Fruit fly (Drosophila melanogaster) whole organism, embryonic: ENCODE data around the gene Eip63E.

ENCODE experiments used
- Atf6 ChIP-seq: fragments of 200-800 bp; sonication (Bioruptor generic); IDR thresholded peaks from 2 replicates; pipeline ENCODE4 v1.3.6; 2022; ENCODE audit warnings: missing biosample characterization, missing genetic modification characterization
- Bteb2 ChIP-seq: fragments of 200-800 bp; sonication (Bioruptor generic); optimal IDR thresholded peaks from 2 replicates; lab custom pipeline; 2016; ENCODE audit warnings: missing biosample characterization, missing genetic modification characterization
- CG10209 ChIP-seq: fragments of 200-800 bp; sonication (Bioruptor generic); optimal IDR thresholded peaks from 3 replicates; lab custom pipeline; 2017; ENCODE audit warnings: missing biosample characterization, mild to moderate bottlenecking, missing genetic modification characterization, missing genetic modification reagents
- CG10543 ChIP-seq: fragments of 200-800 bp; sonication (Bioruptor generic); optimal IDR thresholded peaks from 3 replicates; lab custom pipeline; 2017; ENCODE audit warnings: missing biosample characterization, mild to moderate bottlenecking, missing genetic modification characterization, moderate library complexity
- CG12391 ChIP-seq: fragments of 200-800 bp; sonication (Bioruptor generic); optimal IDR thresholded peaks from 3 replicates; lab custom pipeline; 2018; ENCODE audit warnings: missing biosample characterization, mild to moderate bottlenecking, missing genetic modification characterization, moderate library complexity
- CG13296 ChIP-seq: fragments of 200-800 bp; sonication (Bioruptor generic); optimal IDR thresholded peaks from 3 replicates; lab custom pipeline; 2018; ENCODE audit warnings: missing biosample characterization, mild to moderate bottlenecking, missing genetic modification characterization
- CG13624 ChIP-seq: fragments of 200-800 bp; sonication (Bioruptor generic); optimal IDR thresholded peaks from 2 replicates; lab custom pipeline; 2016; ENCODE audit warnings: missing biosample characterization, missing genetic modification characterization
- CG17361 ChIP-seq: fragments of 200-800 bp; sonication (Bioruptor generic); IDR thresholded peaks from 3 replicates; pipeline ENCODE4 v1.3.6; 2022; ENCODE audit warnings: missing biosample characterization, missing genetic modification characterization
- CG17568 ChIP-seq: fragments of 200-800 bp; sonication (Bioruptor generic); optimal IDR thresholded peaks from 2 replicates; lab custom pipeline; 2018; ENCODE audit warnings: missing biosample characterization, mild to moderate bottlenecking, missing genetic modification characterization, moderate library complexity
- CG2120 ChIP-seq: fragments of 200-800 bp; sonication (Bioruptor generic); optimal IDR thresholded peaks from 3 replicates; lab custom pipeline; 2016; ENCODE audit warnings: missing biosample characterization, missing genetic modification characterization
- CG30403 ChIP-seq: fragments of 200-800 bp; sonication (Bioruptor generic); optimal IDR thresholded peaks from 3 replicates; lab custom pipeline; 2016; ENCODE audit warnings: missing biosample characterization, missing genetic modification characterization
- CG31365 ChIP-seq: fragments of 200-800 bp; sonication (Bioruptor generic); optimal IDR thresholded peaks from 2 replicates; lab custom pipeline; 2018; ENCODE audit warnings: missing biosample characterization, mild to moderate bottlenecking, missing genetic modification characterization
- CG31441 ChIP-seq: fragments of 200-800 bp; sonication (Bioruptor generic); IDR thresholded peaks from 2 replicates; pipeline ENCODE4 v1.3.6; 2022; ENCODE audit warnings: missing biosample characterization, missing genetic modification characterization
- CG3163 ChIP-seq: fragments of 200-800 bp; sonication (Bioruptor generic); optimal IDR thresholded peaks from 3 replicates; lab custom pipeline; 2016; ENCODE audit warnings: missing biosample characterization, missing genetic modification characterization
- CG32532 ChIP-seq: fragments of 200-800 bp; sonication (Bioruptor generic); IDR thresholded peaks from 2 replicates; pipeline ENCODE4 v1.3.6; 2022; ENCODE audit warnings: missing biosample characterization, missing genetic modification characterization
- CG6683 ChIP-seq: fragments of 200-800 bp; sonication (Bioruptor generic); optimal IDR thresholded peaks from 2 replicates; lab custom pipeline; 2017; ENCODE audit warnings: missing biosample characterization, mild to moderate bottlenecking, missing genetic modification characterization, missing genetic modification reagents
- CG7839 ChIP-seq: fragments of 200-800 bp; sonication (Bioruptor generic); optimal IDR thresholded peaks from 3 replicates; lab custom pipeline; 2018; ENCODE audit warnings: missing biosample characterization, mild to moderate bottlenecking, missing genetic modification characterization, moderate library complexity
- CG8765 ChIP-seq: fragments of 200-800 bp; sonication (Bioruptor generic); IDR thresholded peaks from 2 replicates; pipeline ENCODE4 v1.3.6; 2022; ENCODE audit warnings: missing biosample characterization, missing genetic modification characterization
- CG9437 ChIP-seq: fragments of 200-800 bp; sonication (Bioruptor generic); optimal IDR thresholded peaks from 2 replicates; lab custom pipeline; 2018; ENCODE audit warnings: missing biosample characterization, mild to moderate bottlenecking, missing genetic modification characterization
- CG9817 ChIP-seq: fragments of 200-800 bp; sonication (Bioruptor generic); optimal IDR thresholded peaks from 2 replicates; lab custom pipeline; 2018; ENCODE audit warnings: missing biosample characterization, mild to moderate bottlenecking, missing genetic modification characterization, moderate library complexity
- CTCF ChIP-seq: fragments of 200-800 bp; sonication (Bioruptor generic); optimal IDR thresholded peaks from 2 replicates; lab custom pipeline; 2017; ENCODE audit warnings: missing biosample characterization, mild to moderate bottlenecking, missing genetic modification characterization, moderate library complexity
- CkIIα-i1 ChIP-seq: fragments of 200-800 bp; sonication (Bioruptor generic); IDR thresholded peaks from 2 replicates; pipeline ENCODE4 v1.3.6; 2022; ENCODE audit warnings: missing biosample characterization, missing genetic modification characterization
- CoRest ChIP-seq: fragments of 200-800 bp; sonication (Bioruptor generic); optimal IDR thresholded peaks from 3 replicates; lab custom pipeline; 2018; ENCODE audit warnings: missing biosample characterization, mild to moderate bottlenecking, missing genetic modification characterization, moderate library complexity
- Dip2 ChIP-seq: fragments of 200-800 bp; sonication (Bioruptor generic); IDR thresholded peaks from 2 replicates; pipeline ENCODE4 v1.3.6; 2022; ENCODE audit warnings: missing biosample characterization, missing genetic modification characterization
- H15 ChIP-seq: fragments of 200-800 bp; sonication (Bioruptor generic); IDR thresholded peaks from 3 replicates; pipeline ENCODE4 v1.3.6; 2022; ENCODE audit warnings: missing biosample characterization, missing genetic modification characterization
- Hmr ChIP-seq: fragments of 200-800 bp; sonication (Bioruptor generic); optimal IDR thresholded peaks from 3 replicates; lab custom pipeline; 2017; ENCODE audit warnings: mild to moderate bottlenecking, missing biosample characterization, missing genetic modification reagents, missing genetic modification characterization
- Hr78 ChIP-seq, 2 experiments: fragments of 200-800 bp in 1 of 2; fragments of >200 bp in 1 of 2; sonication (Bioruptor generic) in 1 of 2; optimal IDR thresholded peaks; 2 replicates each; lab custom pipeline; 2017 to 2019; ENCODE audit warnings: missing biosample characterization in 2 of 2, missing genetic modification characterization in 2 of 2, mild to moderate bottlenecking in 1 of 2, moderate library complexity in 1 of 2
- Hsf ChIP-seq: fragments of 200-800 bp; sonication (Bioruptor generic); optimal IDR thresholded peaks from 3 replicates; lab custom pipeline; 2016; ENCODE audit warnings: missing biosample characterization, missing genetic modification characterization
- Meics ChIP-seq: fragments of 200-800 bp; sonication (Bioruptor generic); optimal IDR thresholded peaks from 2 replicates; lab custom pipeline; 2017; ENCODE audit warnings: missing biosample characterization, mild to moderate bottlenecking, missing genetic modification characterization
- NFAT ChIP-seq: fragments of 200-800 bp; sonication (Bioruptor generic); IDR thresholded peaks from 2 replicates; pipeline ENCODE4 v1.3.6; 2022; ENCODE audit warnings: missing biosample characterization, missing genetic modification characterization
- Nf-YA ChIP-seq: fragments of 200-800 bp; sonication (Bioruptor generic); IDR thresholded peaks from 2 replicates; pipeline ENCODE4 v1.3.6; 2022; ENCODE audit warnings: missing biosample characterization, missing genetic modification characterization
- NfI ChIP-seq: fragments of 200-800 bp; sonication (Bioruptor generic); optimal IDR thresholded peaks from 3 replicates; lab custom pipeline; 2018; ENCODE audit warnings: missing biosample characterization, mild to moderate bottlenecking, missing genetic modification characterization, moderate library complexity
- Oli ChIP-seq: fragments of 200-800 bp; sonication (Bioruptor generic); optimal IDR thresholded peaks from 2 replicates; lab custom pipeline; 2018; ENCODE audit warnings: missing biosample characterization, mild to moderate bottlenecking, missing genetic modification characterization, moderate library complexity
- YL-1 ChIP-seq: fragments of 200-800 bp; sonication (Bioruptor generic); optimal IDR thresholded peaks from 3 replicates; lab custom pipeline; 2017; ENCODE audit warnings: missing biosample characterization, mild to moderate bottlenecking, missing genetic modification characterization
- al ChIP-seq: fragments of 200-800 bp; sonication (Bioruptor generic); IDR thresholded peaks from 2 replicates; pipeline ENCODE4 v1.3.6; 2022; ENCODE audit warnings: missing biosample characterization, missing genetic modification characterization
- cwo ChIP-seq: fragments of 200-800 bp; sonication (Bioruptor generic); optimal IDR thresholded peaks from 3 replicates; lab custom pipeline; 2017; ENCODE audit warnings: missing biosample characterization, missing genetic modification characterization, mild to moderate bottlenecking, moderate library complexity, missing genetic modification reagents
- disco-r ChIP-seq: fragments of 200-800 bp; sonication (Bioruptor generic); optimal IDR thresholded peaks from 2 replicates; lab custom pipeline; 2016; ENCODE audit warnings: missing biosample characterization, missing genetic modification characterization
- esg ChIP-seq: fragments of 200-800 bp; sonication (Bioruptor generic); conservative IDR thresholded peaks from 2 replicates; pipeline ENCODE4 v1.3.6; 2022; ENCODE audit warnings: missing biosample characterization, missing genetic modification characterization
- fu2 ChIP-seq: fragments of 200-800 bp; sonication (Bioruptor generic); optimal IDR thresholded peaks from 2 replicates; lab custom pipeline; 2016; ENCODE audit warnings: missing biosample characterization, missing genetic modification characterization
- gem ChIP-seq: fragments of 200-800 bp; sonication (Bioruptor generic); optimal IDR thresholded peaks from 2 replicates; lab custom pipeline; 2019; ENCODE audit warnings: missing biosample characterization, mild to moderate bottlenecking, missing genetic modification characterization, moderate library complexity
- gfzf ChIP-seq: fragments of 200-800 bp; sonication (Bioruptor generic); optimal IDR thresholded peaks from 2 replicates; lab custom pipeline; 2016; ENCODE audit warnings: missing biosample characterization, mild to moderate bottlenecking, missing genetic modification characterization, moderate library complexity
- grn ChIP-seq: fragments of 200-800 bp; sonication (Bioruptor generic); optimal IDR thresholded peaks from 3 replicates; lab custom pipeline; 2017; ENCODE audit warnings: missing biosample characterization, missing genetic modification characterization
- insv ChIP-seq, 2 experiments: fragments of 200-800 bp; sonication (Bioruptor generic); optimal IDR thresholded peaks; 3 replicates each; lab custom pipeline; 2016 to 2018; ENCODE audit warnings: missing biosample characterization in 2 of 2, missing genetic modification characterization in 2 of 2
- lmd ChIP-seq: fragments of 200-800 bp; sonication (Bioruptor generic); IDR thresholded peaks from 2 replicates; pipeline ENCODE4 v1.3.6; 2022; ENCODE audit warnings: missing biosample characterization, missing genetic modification characterization
- luna ChIP-seq: fragments of 200-800 bp; sonication (Bioruptor generic); optimal IDR thresholded peaks from 2 replicates; lab custom pipeline; 2016; ENCODE audit warnings: missing biosample characterization, missing genetic modification characterization
- maf-S ChIP-seq: fragments of 200-800 bp; sonication (Bioruptor generic); optimal IDR thresholded peaks from 2 replicates; lab custom pipeline; 2016; ENCODE audit warnings: missing biosample characterization, missing genetic modification characterization
- org-1 ChIP-seq: fragments of 200-800 bp; sonication (Bioruptor generic); optimal IDR thresholded peaks from 2 replicates; lab custom pipeline; 2017; ENCODE audit warnings: missing biosample characterization, missing genetic modification characterization
- pb ChIP-seq: fragments of 200-800 bp; sonication (Bioruptor generic); optimal IDR thresholded peaks from 3 replicates; lab custom pipeline; 2016; ENCODE audit warnings: missing biosample characterization, missing genetic modification characterization
- pho ChIP-seq: fragments of 200-800 bp; sonication (Bioruptor generic); optimal IDR thresholded peaks from 2 replicates; lab custom pipeline; 2016; ENCODE audit warnings: missing biosample characterization, missing genetic modification characterization
- slbo ChIP-seq: fragments of 200-800 bp; sonication (Bioruptor generic); IDR thresholded peaks from 2 replicates; pipeline ENCODE4 v1.3.6; 2022; ENCODE audit warnings: missing biosample characterization, missing genetic modification characterization
- sqz ChIP-seq: fragments of 200-800 bp; sonication (Bioruptor generic); optimal IDR thresholded peaks from 3 replicates; lab custom pipeline; 2018; ENCODE audit warnings: missing biosample characterization, mild to moderate bottlenecking, missing genetic modification characterization
- tna ChIP-seq: fragments of 200-800 bp; sonication (Bioruptor generic); IDR thresholded peaks from 2 replicates; pipeline ENCODE4 v1.3.6; 2022; ENCODE audit warnings: missing biosample characterization, missing genetic modification characterization; ENCODE audit not compliant: partially characterized antibody

Gene Eip63E

dm6 chr3L:3544221-3544620 lies 28.7 kb downstream of the Eip63E start (continued):
- TF ChIP-seq CkIIα-i1 (GFP tag; lab: Robert Waterston, UW) (no peak), CG10543 (GFP tag; lab: Kevin White, UChicago) (peak; percentile 10), disco-r (GFP tag; lab: Kevin White, UChicago) (no peak), CG9817 (peak; percentile 40), org-1 (peak; percentile 10), NFAT (no peak), tna (GFP tag; lab: Robert Waterston, UW) (no peak), insv (GFP tag; optimal IDR thresholded peaks at IDR 0.05; lab: Kevin White, UChicago) (no peak), gfzf (no peak), Meics (peak; percentile 36), CTCF (GFP tag; lab: Kevin White, UChicago) (no peak), al (GFP tag; lab: Robert Waterston, UW) (peak; percentile 44; the same call in 1 of the 2 replicates), CG3163 (GFP tag; lab: Kevin White, UChicago) (no peak), Hmr (peak; percentile 51), lmd (GFP tag; lab: Robert Waterston, UW) (peak; percentile 48; the same call in 1 of the 2 replicates), gem (tag; lab: Kevin White, UChicago) (peak; percentile 76), CG2120 (peak; percentile 74), CG10209 (GFP tag; lab: Kevin White, UChicago) (peak; percentile 11), fu2 (peak; percentile 21), CG7839 (peak; percentile 61), H15 (GFP tag; lab: Robert Waterston, UW) (no peak), Atf6 (peak; percentile 29; the same call in 1 of the 2 replicates), CG17361 (GFP tag; lab: Robert Waterston, UW) (0 out of 3 replicates have a peak, but pooled peaks have one; percentile 30), pho (GFP tag; lab: Kevin White, UChicago) (peak; percentile 40), maf-S (GFP tag; lab: Kevin White, UChicago) (no peak), CG13296 (no peak), CoRest (tag; lab: Kevin White, UChicago) (peak; percentile 52), Dip2 (no peak), slbo (GFP tag; lab: Robert Waterston, UW) (peak; percentile 62), CG9437 (GFP tag; lab: Kevin White, UChicago) (peak; percentile 17), Nf-YA (GFP tag; lab: Robert Waterston, UW) (no peak), pb (no peak), CG30403 (GFP tag; lab: Kevin White, UChicago) (peak; percentile 57), CG32532 (GFP tag; lab: Robert Waterston, UW) (peak; percentile 46; the same call in 1 of the 2 replicates), Hr78 (GFP tag; optimal IDR thresholded peaks at IDR 0.05; lab: Kevin White, UChicago) (no peak), Bteb2 (GFP tag; lab: Kevin White, UChicago) (peak; percentile 17), NfI (GFP tag; lab: Kevin White, UChicago) (peak; percentile 18), Hsf (GFP tag; lab: Kevin White, UChicago) (peak; percentile 27), grn (GFP tag; lab: Kevin White, UChicago) (no peak), CG31441 (GFP tag; lab: Robert Waterston, UW) (no peak), Oli (tag; lab: Kevin White, UChicago) (peak; percentile 45), esg (GFP tag; lab: Robert Waterston, UW) (peak; percentile 30; the same call in 1 of the 2 replicates), CG31365 (tag; lab: Kevin White, UChicago) (no peak), CG17568 (GFP tag; lab: Kevin White, UChicago) (no peak), cwo (GFP tag; lab: Kevin White, UChicago) (peak; percentile 11), CG13624 (GFP tag; lab: Kevin White, UChicago) (peak; percentile 38), YL-1 (GFP tag; lab: Kevin White, UChicago) (no peak), luna (GFP tag; lab: Kevin White, UChicago) (no peak), CG6683 (no peak), sqz (no peak), CG8765 (GFP tag; lab: Robert Waterston, UW) (no peak), CG12391 (tag; lab: Kevin White, UChicago) (peak; percentile 49)
